Fruit fly (Drosophila melanogaster) whole organism, wandering third instar larva: Measurements from ENCODE around the gene lectin-37Da.

Source experiments
- Abd-B ChIP-seq: fragments of >200 bp; optimal IDR thresholded peaks from 2 replicates; lab custom pipeline; 2017; ENCODE audit warnings: missing biosample characterization, missing genetic modification characterization
- CG32264 ChIP-seq: fragments of 200-800 bp; sonication (Bioruptor generic); optimal IDR thresholded peaks from 2 replicates; lab custom pipeline; 2016; ENCODE audit warnings: missing biosample characterization, missing genetic modification characterization
- CG9705 ChIP-seq: fragments of 200-800 bp; sonication (Bioruptor generic); optimal IDR thresholded peaks from 2 replicates; lab custom pipeline; 2018; ENCODE audit warnings: missing biosample characterization, mild to moderate bottlenecking, missing genetic modification characterization
- CrebA ChIP-seq: fragments of 200-800 bp; sonication (Bioruptor generic); optimal IDR thresholded peaks from 2 replicates; lab custom pipeline; 2016; ENCODE audit warnings: missing biosample characterization, mild to moderate bottlenecking, missing genetic modification characterization, borderline replicate concordance
- Dfd ChIP-seq: fragments of >200 bp; optimal IDR thresholded peaks from 2 replicates; lab custom pipeline; 2017; ENCODE audit warnings: missing biosample characterization, missing genetic modification characterization
- Dif ChIP-seq: fragments of 200-275, 200-300 bp; sonication (Bioruptor generic); optimal IDR thresholded peaks from 2 replicates; lab custom pipeline; 2018; ENCODE audit warnings: missing biosample characterization, missing genetic modification characterization; ENCODE audit not compliant: partially characterized antibody
- GATAd ChIP-seq: sonication (Bioruptor generic); optimal IDR thresholded peaks from 2 replicates; lab custom pipeline; 2016; ENCODE audit warnings: missing biosample characterization, missing genetic modification characterization
- HLH106 ChIP-seq: fragments of 200-800 bp; optimal IDR thresholded peaks from 3 replicates; lab custom pipeline; 2019; ENCODE audit warnings: missing biosample characterization, mild to moderate bottlenecking, missing genetic modification characterization, moderate library complexity
- Hnf4 ChIP-seq: fragments of 200-800 bp; sonication (Bioruptor generic); optimal IDR thresholded peaks from 2 replicates; lab custom pipeline; 2016; ENCODE audit warnings: missing biosample characterization, mild to moderate bottlenecking, missing genetic modification characterization
- Hr78 ChIP-seq: fragments of >200 bp; optimal IDR thresholded peaks from 2 replicates; lab custom pipeline; 2017; ENCODE audit warnings: missing biosample characterization, missing genetic modification characterization
- Hr83 ChIP-seq: fragments of 200-300 bp; sonication (Bioruptor generic); optimal IDR thresholded peaks from 2 replicates; lab custom pipeline; 2016; ENCODE audit warnings: missing biosample characterization, mild to moderate bottlenecking, missing genetic modification characterization, moderate library complexity; ENCODE audit not compliant: poor library complexity, severe bottlenecking
- Jra ChIP-seq: sonication (Bioruptor generic); optimal IDR thresholded peaks from 2 replicates; lab custom pipeline; 2016; ENCODE audit warnings: missing biosample characterization, missing genetic modification characterization
- Mio ChIP-seq: sonication (Bioruptor generic); optimal IDR thresholded peaks from 2 replicates; lab custom pipeline; 2016; ENCODE audit warnings: missing biosample characterization, missing genetic modification characterization
- Myc ChIP-seq: fragments of >200 bp; optimal IDR thresholded peaks from 2 replicates; lab custom pipeline; 2017
- N ChIP-seq: fragments of >200 bp; optimal IDR thresholded peaks from 2 replicates; lab custom pipeline; 2018; ENCODE audit warnings: missing biosample characterization, missing external identifiers, missing genetic modification characterization
- OdsH ChIP-seq: fragments of 200-800 bp; sonication (Bioruptor generic); optimal IDR thresholded peaks from 2 replicates; lab custom pipeline; 2016; ENCODE audit warnings: missing biosample characterization, mild to moderate bottlenecking, missing genetic modification characterization
- Rel ChIP-seq, 2 experiments: fragments of 200-800 bp; sonication (Bioruptor generic) in 1 of 2; optimal IDR thresholded peaks; 2 replicates in 1 of 2; 3 replicates in 1 of 2; lab custom pipeline; 2016 to 2019; ENCODE audit warnings: mild to moderate bottlenecking in 2 of 2, missing biosample characterization in 2 of 2, missing genetic modification characterization in 2 of 2, moderate library complexity in 1 of 2
- Sp1 ChIP-seq: fragments of 200-800 bp; sonication (Bioruptor generic); optimal IDR thresholded peaks from 3 replicates; lab custom pipeline; 2019; ENCODE audit warnings: missing biosample characterization, mild to moderate bottlenecking, missing genetic modification characterization, moderate library complexity
- Vsx2 ChIP-seq: fragments of 200-300, 225-300 bp; sonication (Bioruptor generic); optimal IDR thresholded peaks from 2 replicates; lab custom pipeline; 2018; ENCODE audit warnings: missing biosample characterization, missing genetic modification characterization; ENCODE audit not compliant: partially characterized antibody
- br ChIP-seq: fragments of 200-800 bp; sonication (Bioruptor generic); optimal IDR thresholded peaks from 2 replicates; lab custom pipeline; 2016; ENCODE audit warnings: missing biosample characterization, missing genetic modification characterization
- brk ChIP-seq: fragments of 200-800 bp; sonication (Bioruptor generic); optimal IDR thresholded peaks from 2 replicates; lab custom pipeline; 2016; ENCODE audit warnings: missing biosample characterization, mild to moderate bottlenecking, missing genetic modification characterization
- dl ChIP-seq, 2 experiments: fragments of 175-275, 200-275 bp in 1 of 2; fragments of 200-275 bp in 1 of 2; sonication (Bioruptor generic); optimal IDR thresholded peaks; lab custom pipeline; 2018; ENCODE audit warnings: mild to moderate bottlenecking in 2 of 2, missing biosample characterization in 2 of 2, missing genetic modification characterization in 2 of 2, moderate library complexity in 2 of 2; ENCODE audit not compliant: partially characterized antibody in 2 of 2, insufficient read depth in 1 of 2
- dmrt93B ChIP-seq: fragments of 200-800 bp; sonication (Bioruptor generic); optimal IDR thresholded peaks from 2 replicates; lab custom pipeline; 2018; ENCODE audit warnings: missing biosample characterization, mild to moderate bottlenecking, missing genetic modification characterization
- dsf ChIP-seq: sonication (Bioruptor generic); optimal IDR thresholded peaks from 2 replicates; lab custom pipeline; 2016; ENCODE audit warnings: missing biosample characterization, missing genetic modification characterization, borderline replicate concordance
- ey ChIP-seq: fragments of 200-800 bp; sonication (Bioruptor generic); optimal IDR thresholded peaks from 2 replicates; lab custom pipeline; 2016; ENCODE audit warnings: missing biosample characterization, missing genetic modification characterization
- foxo ChIP-seq, 2 experiments: fragments of 200-800 bp; sonication (Bioruptor generic); optimal IDR thresholded peaks; 2 replicates in 1 of 2; 3 replicates in 1 of 2; lab custom pipeline; 2016 to 2017; ENCODE audit warnings: missing biosample characterization in 2 of 2, missing genetic modification characterization in 2 of 2
- fru ChIP-seq: fragments of 200-800 bp; sonication (Bioruptor generic); optimal IDR thresholded peaks from 3 replicates; lab custom pipeline; 2016; ENCODE audit warnings: missing biosample characterization, mild to moderate bottlenecking, missing genetic modification characterization
- h ChIP-seq: fragments of 200-800 bp; sonication (Bioruptor generic); optimal IDR thresholded peaks from 3 replicates; lab custom pipeline; 2016; ENCODE audit warnings: missing biosample characterization, mild to moderate bottlenecking, missing genetic modification characterization
- jim ChIP-seq: fragments of 175-275, 200-325 bp; sonication (Bioruptor generic); optimal IDR thresholded peaks from 2 replicates; lab custom pipeline; 2016; ENCODE audit warnings: missing biosample characterization, mild to moderate bottlenecking, missing genetic modification characterization
- lola ChIP-seq: fragments of >200 bp; optimal IDR thresholded peaks from 2 replicates; lab custom pipeline; 2017; ENCODE audit warnings: missing biosample characterization, missing genetic modification characterization
- pan ChIP-seq: fragments of >200 bp; optimal IDR thresholded peaks from 2 replicates; lab custom pipeline; 2017
- psq ChIP-seq: fragments of 200-800 bp; sonication (Bioruptor generic); optimal IDR thresholded peaks from 3 replicates; lab custom pipeline; 2017; ENCODE audit warnings: missing biosample characterization, mild to moderate bottlenecking, missing genetic modification characterization, moderate library complexity
- rgr ChIP-seq: fragments of 200-800 bp; sonication (Bioruptor generic); optimal IDR thresholded peaks from 3 replicates; lab custom pipeline; 2016; ENCODE audit warnings: missing biosample characterization, mild to moderate bottlenecking, missing genetic modification characterization
- sage ChIP-seq: fragments of 200-800 bp; sonication (Bioruptor generic); optimal IDR thresholded peaks from 2 replicates; lab custom pipeline; 2016; ENCODE audit warnings: missing biosample characterization, mild to moderate bottlenecking, missing genetic modification characterization
- sv ChIP-seq: fragments of 200-800 bp; sonication (Bioruptor generic); optimal IDR thresholded peaks from 3 replicates; lab custom pipeline; 2016; ENCODE audit warnings: missing biosample characterization, missing genetic modification characterization
- tai ChIP-seq: sonication (Bioruptor generic); optimal IDR thresholded peaks from 2 replicates; lab custom pipeline; 2016; ENCODE audit warnings: missing biosample characterization, missing genetic modification characterization
- usp ChIP-seq: fragments of >200 bp; optimal IDR thresholded peaks from 2 replicates; lab custom pipeline; 2017; ENCODE audit warnings: missing biosample characterization, missing genetic modification characterization
- woc ChIP-seq: sonication (Bioruptor generic); optimal IDR thresholded peaks from 2 replicates; lab custom pipeline; 2016; ENCODE audit warnings: missing biosample characterization, mild to moderate bottlenecking, missing genetic modification characterization

lectin-37Da gene

dm6 chr2L:19423467-19424122 lies 5.5 kb downstream of the lectin-37Da start, which contains the start of the genes Alp12 and CG13085:
Gene Alp12, plus strand, starts transcription at chr2L:19424050.
Gene CG13085, plus strand, starts transcription at chr2L:19424050.
- TF ChIP-seq fru (GFP tag; lab: Kevin White, UChicago) (peak; percentile 96), GATAd (GFP tag; lab: Kevin White, UChicago) (no peak), jim (GFP tag; lab: Kevin White, UChicago) (no peak), N (GFP tag; lab: Kevin White, UChicago) (no peak), sv (GFP tag; lab: Kevin White, UChicago) (peak; percentile 97), foxo (GFP tag; optimal IDR thresholded peaks at IDR 0.05; lab: Kevin White, UChicago) (peak; percentile 29 to 94), Jra (GFP tag; lab: Kevin White, UChicago) (peak; percentile 73), Sp1 (GFP tag; lab: Kevin White, UChicago) (peak; percentile 96), rgr (GFP tag; lab: Kevin White, UChicago) (peak; percentile 94), Abd-B (GFP tag; lab: Kevin White, UChicago) (no peak), Vsx2 (peak; percentile 45), Dif (GFP tag; lab: Kevin White, UChicago) (peak; percentile 98), Mio (GFP tag; lab: Kevin White, UChicago) (peak; percentile 33), lola (GFP tag; lab: Kevin White, UChicago) (no peak), usp (GFP tag; lab: Kevin White, UChicago) (no peak), ey (GFP tag; lab: Kevin White, UChicago) (peak; percentile 94), woc (GFP tag; lab: Kevin White, UChicago) (peak; percentile 73), CG9705 (GFP tag; lab: Kevin White, UChicago) (peak; percentile 81), brk (GFP tag; lab: Kevin White, UChicago) (peak; percentile 83), OdsH (peak; percentile 94), Myc (no peak), tai (GFP tag; lab: Kevin White, UChicago) (no peak), dmrt93B (peak; percentile 90), Rel (GFP tag; optimal IDR thresholded peaks at IDR 0.05; lab: Kevin White, UChicago) (peak; percentile 60), Rel (tag; optimal IDR thresholded peaks at IDR 0.05; lab: Kevin White, UChicago) (peak; percentile 58), dsf (GFP tag; lab: Kevin White, UChicago) (peak; percentile 62), Dfd (GFP tag; lab: Kevin White, UChicago) (no peak), h (GFP tag; lab: Kevin White, UChicago) (peak; percentile 94), dl (GFP tag; optimal IDR thresholded peaks at IDR 0.05; lab: Kevin White, UChicago; ENCODE audit: insufficient read depth in 1 of 2, partially characterized antibody in 2 of 2) (peak; percentile 89 to 97), CG32264 (GFP tag; lab: Kevin White, UChicago) (peak; percentile 65), psq (peak; percentile 90), CrebA (GFP tag; lab: Kevin White, UChicago) (no peak), pan (lab: Kevin White, UChicago) (no peak), Hr78 (GFP tag; lab: Kevin White, UChicago) (no peak), Hr83 (peak; percentile 87), Hnf4 (GFP tag; lab: Kevin White, UChicago) (peak; percentile 84), sage (GFP tag; lab: Kevin White, UChicago) (peak; percentile 80), br (GFP tag; lab: Kevin White, UChicago) (peak; percentile 92), HLH106 (tag; lab: Kevin White, UChicago) (peak; percentile 93)

dm6 chr2L:19424307-19424902 lies 6.3 kb downstream of the lectin-37Da start:
- TF ChIP-seq brk (GFP tag; lab: Kevin White, UChicago) (no peak), Myc (no peak), Vsx2 (no peak), Jra (GFP tag; lab: Kevin White, UChicago) (no peak)
